Worm (Caenorhabditis elegans) whole organism, young adult: ENCODE measurements around the gene ttr-16.

Experiments
- B0019.2 ChIP-seq: fragments of 200-800 bp; sonication (Bioruptor generic); conservative IDR thresholded peaks from 2 replicates; pipeline ENCODE4 v1.3.6; 2022; ENCODE audit warnings: missing genetic modification reagents, missing genetic modification characterization, missing compliant biosample characterization
- B0336.3 ChIP-seq: fragments of 200-800 bp; sonication (Bioruptor generic); IDR thresholded peaks from 2 replicates; pipeline ENCODE4 v1.3.6; 2022; ENCODE audit warnings: missing genetic modification characterization, missing compliant biosample characterization
- C06A6.2 ChIP-seq: fragments of 200-800 bp; sonication (Bioruptor generic); conservative IDR thresholded peaks from 2 replicates; pipeline ENCODE4 v1.3.6; 2022; ENCODE audit warnings: missing genetic modification characterization, missing compliant biosample characterization
- C17E4.6 ChIP-seq: fragments of 200-800 bp; sonication (Bioruptor generic); IDR thresholded peaks from 2 replicates; pipeline ENCODE4 v1.3.6; 2022; ENCODE audit warnings: missing genetic modification reagents, missing genetic modification characterization, missing compliant biosample characterization
- F10E7.11 ChIP-seq: sonication (generic microtip); optimal IDR thresholded peaks from 2 replicates; lab custom pipeline; 2017; ENCODE audit warnings: mild to moderate bottlenecking, missing genetic modification characterization, moderate library complexity, missing compliant biosample characterization
- F23B12.7 ChIP-seq: sonication (generic microtip); optimal IDR thresholded peaks from 2 replicates; lab custom pipeline; 2017; ENCODE audit warnings: missing genetic modification characterization, mild to moderate bottlenecking, missing compliant biosample characterization, antibody characterized with exemption, moderate library complexity; ENCODE audit not compliant: insufficient read depth
- F37B4.10 ChIP-seq: fragments of 200-800 bp; sonication (Bioruptor generic); IDR thresholded peaks from 2 replicates; pipeline ENCODE4 v1.3.6; 2022; ENCODE audit warnings: missing genetic modification characterization, missing compliant biosample characterization
- F49E8.2 ChIP-seq: sonication (generic microtip); optimal IDR thresholded peaks from 3 replicates; lab custom pipeline; 2017; ENCODE audit warnings: missing genetic modification characterization, mild to moderate bottlenecking, missing compliant biosample characterization, antibody characterized with exemption, moderate library complexity; ENCODE audit not compliant: insufficient read depth
- F52B5.7 ChIP-seq: sonication (generic microtip); optimal IDR thresholded peaks from 2 replicates; lab custom pipeline; 2016; ENCODE audit warnings: mild to moderate bottlenecking, missing genetic modification characterization, missing compliant biosample characterization
- T26A5.8 ChIP-seq: sonication (generic microtip); optimal IDR thresholded peaks from 2 replicates; lab custom pipeline; 2016; ENCODE audit warnings: missing genetic modification characterization, missing compliant biosample characterization
- Y53F4B.3 ChIP-seq: fragments of 200-800 bp; sonication (Bioruptor generic); IDR thresholded peaks from 2 replicates; pipeline ENCODE4 v1.3.6; 2022; ENCODE audit warnings: missing genetic modification reagents, missing genetic modification characterization, missing compliant biosample characterization
- Y53G8AR.9 ChIP-seq: fragments of 200-800 bp; sonication (Bioruptor generic); conservative IDR thresholded peaks from 2 replicates; pipeline ENCODE4 v1.3.6; 2022; ENCODE audit warnings: missing genetic modification reagents, missing genetic modification characterization, missing compliant biosample characterization
- Y56A3A.18 ChIP-seq: fragments of 200-800 bp; sonication (Bioruptor generic); IDR thresholded peaks from 2 replicates; pipeline ENCODE4 v1.3.6; 2022; ENCODE audit warnings: missing genetic modification reagents, missing genetic modification characterization, missing compliant biosample characterization
- atf-7 ChIP-seq: sonication (generic microtip); optimal IDR thresholded peaks from 2 replicates; lab custom pipeline; 2017; ENCODE audit warnings: mild to moderate bottlenecking, missing genetic modification characterization, missing compliant biosample characterization
- attf-5 ChIP-seq: fragments of 200-800 bp; sonication (Bioruptor generic); optimal IDR thresholded peaks from 2 replicates; lab custom pipeline; 2018; ENCODE audit warnings: mild to moderate bottlenecking, missing genetic modification characterization, missing compliant biosample characterization
- ceh-58 ChIP-seq: fragments of 200-800 bp; sonication (Bioruptor generic); IDR thresholded peaks from 2 replicates; pipeline ENCODE4 v1.3.6; 2022; ENCODE audit warnings: missing genetic modification characterization, missing compliant biosample characterization
- chd-7 ChIP-seq: sonication (generic microtip); optimal IDR thresholded peaks from 2 replicates; lab custom pipeline; 2016; ENCODE audit warnings: mild to moderate bottlenecking, missing genetic modification characterization, moderate library complexity, missing compliant biosample characterization
- die-1 ChIP-seq: sonication (generic microtip); optimal IDR thresholded peaks from 2 replicates; lab custom pipeline; 2016; ENCODE audit warnings: missing genotype, mild to moderate bottlenecking, missing genetic modification characterization, missing compliant biosample characterization
- efl-1 ChIP-seq: fragments of 150-350 bp; optimal IDR thresholded peaks from 2 replicates; lab custom pipeline; 2014; ENCODE audit warnings: missing biosample characterization, missing genetic modification reagents, missing genetic modification characterization
- egl-44 ChIP-seq: fragments of 200-800 bp; sonication (Bioruptor generic); IDR thresholded peaks from 2 replicates; pipeline ENCODE4 v1.3.6; 2022; ENCODE audit warnings: missing genetic modification reagents, missing genetic modification characterization, missing compliant biosample characterization
- ets-4 ChIP-seq: fragments of 200-800 bp; sonication (Bioruptor generic); optimal IDR thresholded peaks from 2 replicates; lab custom pipeline; 2018; ENCODE audit warnings: mild to moderate bottlenecking, missing genetic modification characterization, missing compliant biosample characterization
- hlh-26 ChIP-seq: fragments of 200-800 bp; sonication (Bioruptor generic); conservative IDR thresholded peaks from 2 replicates; pipeline ENCODE4 v1.3.6; 2022; ENCODE audit warnings: missing genetic modification reagents, missing genetic modification characterization, missing compliant biosample characterization
- madf-6 ChIP-seq: fragments of 200-800 bp; sonication (Bioruptor generic); IDR thresholded peaks from 2 replicates; pipeline ENCODE4 v1.3.6; 2022; ENCODE audit warnings: missing genetic modification reagents, missing genetic modification characterization, missing compliant biosample characterization
- mcd-1 ChIP-seq: fragments of 200-800 bp; sonication (Bioruptor generic); IDR thresholded peaks from 2 replicates; pipeline ENCODE4 v1.3.6; 2022; ENCODE audit warnings: missing genetic modification reagents, missing genetic modification characterization, missing compliant biosample characterization
- mes-4 ChIP-seq: sonication (generic microtip); optimal IDR thresholded peaks from 2 replicates; lab custom pipeline; 2016; ENCODE audit warnings: missing genotype, missing genetic modification characterization, missing compliant biosample characterization
- nhr-80 ChIP-seq: sonication (generic microtip); optimal IDR thresholded peaks from 2 replicates; lab custom pipeline; 2016; ENCODE audit warnings: missing genetic modification characterization, missing compliant biosample characterization
- pha-4 ChIP-seq: fragments of 150-350 bp; sonication (generic microtip); optimal IDR thresholded peaks from 2 replicates; lab custom pipeline; 2014; ENCODE audit warnings: missing biosample characterization, missing genetic modification reagents, missing genetic modification characterization
- repo-1 ChIP-seq: sonication (generic microtip); optimal IDR thresholded peaks from 2 replicates; lab custom pipeline; 2017; ENCODE audit warnings: mild to moderate bottlenecking, missing genetic modification characterization, missing compliant biosample characterization
- rpc-1 ChIP-seq, 2 experiments: fragments of 150-350 bp in 1 of 2; sonication (generic microtip) in 1 of 2; optimal IDR thresholded peaks; 2 replicates each; lab custom pipeline; 2014 to 2018; ENCODE audit warnings: missing biosample characterization in 1 of 2, missing genetic modification characterization in 1 of 2, missing genetic modification reagents in 1 of 2, missing genotype in 1 of 2
- snpc-1.1 ChIP-seq: sonication (generic microtip); optimal IDR thresholded peaks from 2 replicates; lab custom pipeline; 2017; ENCODE audit warnings: missing genetic modification characterization, mild to moderate bottlenecking, missing compliant biosample characterization, antibody characterized with exemption, moderate library complexity, missing genotype, missing genetic modification reagents; ENCODE audit not compliant: insufficient read depth
- sptf-2 ChIP-seq: fragments of 200-800 bp; sonication (Bioruptor generic); optimal IDR thresholded peaks from 2 replicates; lab custom pipeline; 2018; ENCODE audit warnings: mild to moderate bottlenecking, missing genetic modification characterization, missing compliant biosample characterization
- unc-130 ChIP-seq: sonication (generic microtip); optimal IDR thresholded peaks from 2 replicates; lab custom pipeline; 2016; ENCODE audit warnings: missing genetic modification reagents, missing genetic modification characterization, missing compliant biosample characterization
- ztf-25 ChIP-seq: fragments of 200-800 bp; sonication (Bioruptor generic); IDR thresholded peaks from 2 replicates; pipeline ENCODE4 v1.3.6; 2022; ENCODE audit warnings: missing genetic modification reagents, missing genetic modification characterization, missing compliant biosample characterization
- ztf-26 ChIP-seq: sonication (generic microtip); optimal IDR thresholded peaks from 2 replicates; lab custom pipeline; 2017; ENCODE audit warnings: missing genetic modification characterization, missing compliant biosample characterization
- ztf-3 ChIP-seq: fragments of 200-800 bp; sonication (Bioruptor generic); optimal IDR thresholded peaks from 2 replicates; lab custom pipeline; 2018; ENCODE audit warnings: mild to moderate bottlenecking, missing genetic modification characterization, missing compliant biosample characterization

The ttr-16 gene

DNA sequence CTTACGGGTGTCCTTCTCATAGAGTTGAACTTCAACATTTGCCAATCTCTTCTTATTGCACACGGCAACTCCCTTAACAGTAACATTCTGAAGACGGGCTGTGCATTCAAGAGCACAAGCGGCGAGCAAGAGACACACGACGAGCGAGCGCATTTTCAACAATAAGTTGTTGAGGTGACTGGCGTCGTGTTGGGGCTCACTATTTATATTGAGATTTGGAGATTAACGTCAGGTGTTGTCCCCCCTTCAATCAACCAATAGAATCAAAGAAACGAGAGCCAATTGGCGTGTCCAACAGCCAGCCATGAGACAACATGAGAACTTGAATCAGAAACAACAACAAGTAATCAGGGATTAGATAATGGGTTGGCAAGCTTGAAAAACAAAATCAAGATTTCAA, at the start of gene ttr-16:
TSS of gene ttr-16 (minus strand) at position 176 of the 400 bp plus-strand sequence.
- TF ChIP-seq ztf-3: no peak
- TF ChIP-seq hlh-26 (GFP tag; lab: Robert Waterston, UW): no peak
- TF ChIP-seq pha-4 (tag; lab: Kevin White, UChicago): no peak
- no peak for TF ChIP-seq rpc-1 (optimal IDR thresholded peaks at IDR 0.05; lab: Kevin White, UChicago)
- no peak for TF ChIP-seq rpc-1 (tag; optimal IDR thresholded peaks at IDR 0.05; lab: Kevin White, UChicago)
- TF ChIP-seq C17E4.6 (GFP tag; lab: Robert Waterston, UW): no peak
- no peak for TF ChIP-seq nhr-80
- no peak for TF ChIP-seq chd-7 (tag; lab: Kevin White, UChicago)
- no peak for TF ChIP-seq sptf-2 (GFP tag; lab: Kevin White, UChicago)
- TF ChIP-seq F23B12.7 (tag; lab: Kevin White, UChicago): no peak
- TF ChIP-seq die-1 (tag; lab: Kevin White, UChicago): no peak
- no peak for TF ChIP-seq B0336.3 (GFP tag; lab: Robert Waterston, UW)
- TF ChIP-seq repo-1: no peak
- TF ChIP-seq T26A5.8: no peak
- TF ChIP-seq ztf-26 (tag; lab: Kevin White, UChicago): no peak
- no peak for TF ChIP-seq atf-7
- TF ChIP-seq mcd-1 (GFP tag; lab: Robert Waterston, UW): no peak
- no peak for TF ChIP-seq ztf-25 (GFP tag; lab: Robert Waterston, UW)
- no peak for TF ChIP-seq mes-4

DNA sequence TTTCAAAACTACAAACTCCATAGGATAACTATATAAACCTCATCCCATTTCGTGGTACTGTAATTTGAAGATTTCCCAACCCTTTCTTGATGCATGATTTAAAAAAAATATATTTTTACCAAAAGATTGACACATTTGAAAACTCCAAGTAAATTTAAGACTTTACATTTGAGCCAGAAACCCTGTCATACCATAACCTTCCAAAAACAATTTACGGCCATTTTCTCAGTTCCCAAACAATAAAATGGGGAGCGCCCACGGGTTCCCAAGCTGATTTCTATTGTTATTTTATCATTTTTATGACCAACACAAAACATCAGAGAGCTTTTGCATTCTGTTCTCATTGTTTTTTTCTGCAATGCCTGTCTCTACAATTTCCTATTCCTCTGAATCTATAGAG, 48.7 kb upstream of the ttr-16 start, which contains the start of gene clc-9:
TSS of gene clc-9 (plus strand) at position 301 of the 400 bp plus-strand sequence.
- TF ChIP-seq C06A6.2: no peak
- TF ChIP-seq F52B5.7 (tag; lab: Kevin White, UChicago): no peak
- TF ChIP-seq F37B4.10: no peak
- no peak for TF ChIP-seq ztf-25 (GFP tag; lab: Robert Waterston, UW)
- no peak for TF ChIP-seq B0019.2 (GFP tag; lab: Robert Waterston, UW)
- TF ChIP-seq egl-44 (GFP tag; lab: Robert Waterston, UW): no peak
- no peak for TF ChIP-seq unc-130 (GFP tag; lab: Kevin White, UChicago)
- no peak for TF ChIP-seq F10E7.11 (tag; lab: Kevin White, UChicago)
- no peak for TF ChIP-seq ets-4 (GFP tag; lab: Kevin White, UChicago)
- TF ChIP-seq F49E8.2 (tag; lab: Kevin White, UChicago): no peak
- no peak for TF ChIP-seq ceh-58 (GFP tag; lab: Robert Waterston, UW)

DNA sequence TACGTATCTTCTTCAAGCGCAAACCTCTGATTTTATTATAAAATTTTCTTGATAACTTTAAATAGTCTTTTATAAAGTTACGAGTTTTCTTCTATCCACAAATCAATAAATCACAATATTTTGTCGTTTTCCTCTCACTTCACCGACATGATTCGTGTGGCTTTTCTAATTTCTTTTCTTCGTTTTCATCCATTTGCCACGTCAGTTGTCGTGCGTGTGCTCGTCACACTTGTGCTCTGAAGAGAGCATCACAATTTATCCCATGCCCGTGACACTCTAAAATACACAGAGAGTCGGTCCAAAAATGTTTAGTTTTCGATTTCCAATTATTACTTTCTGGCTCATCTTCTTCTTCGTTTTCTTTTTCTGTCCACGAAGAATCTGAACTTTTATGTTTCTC, 48.0 kb upstream of the ttr-16 start:
- no peak for TF ChIP-seq efl-1 (GFP tag; lab: Kevin White, UChicago)
- TF ChIP-seq attf-5: no peak
- TF ChIP-seq madf-6 (GFP tag; lab: Robert Waterston, UW): no peak
- TF ChIP-seq F23B12.7 (tag; lab: Kevin White, UChicago): no peak
- no peak for TF ChIP-seq Y53G8AR.9 (GFP tag; lab: Robert Waterston, UW)
- TF ChIP-seq Y56A3A.18 (GFP tag; lab: Robert Waterston, UW): no peak
- no peak for TF ChIP-seq Y53F4B.3 (GFP tag; lab: Robert Waterston, UW)
- no peak for TF ChIP-seq snpc-1.1 (tag; lab: Kevin White, UChicago)
- TF ChIP-seq pha-4 (tag; lab: Kevin White, UChicago): no peak
- no peak for TF ChIP-seq ztf-26 (tag; lab: Kevin White, UChicago)
